Worm (Caenorhabditis elegans) whole organism, late embryonic: ENCODE data around the gene cyp-33B1.

Experiments used
- C08G9.2 ChIP-seq: sonication (generic microtip); optimal IDR thresholded peaks from 2 replicates; lab custom pipeline; 2016; ENCODE audit warnings: mild to moderate bottlenecking, missing genetic modification characterization, moderate library complexity, missing compliant biosample characterization
- F13H6.1 ChIP-seq: sonication (generic microtip); optimal IDR thresholded peaks from 2 replicates; lab custom pipeline; 2016; ENCODE audit warnings: missing genetic modification characterization, missing compliant biosample characterization
- K02D7.2 ChIP-seq: sonication (generic microtip); optimal IDR thresholded peaks from 2 replicates; lab custom pipeline; 2017; ENCODE audit warnings: mild to moderate bottlenecking, missing genetic modification characterization, missing compliant biosample characterization
- ceh-18 ChIP-seq: sonication (generic microtip); optimal IDR thresholded peaks from 2 replicates; lab custom pipeline; 2016; ENCODE audit warnings: missing genetic modification characterization, missing compliant biosample characterization
- ceh-19 ChIP-seq: fragments of 200-800 bp; sonication (Bioruptor generic); optimal IDR thresholded peaks from 2 replicates; lab custom pipeline; 2018; ENCODE audit warnings: mild to moderate bottlenecking, missing genetic modification characterization, missing compliant biosample characterization
- ceh-2 ChIP-seq: sonication (generic microtip); optimal IDR thresholded peaks from 2 replicates; lab custom pipeline; 2016; ENCODE audit warnings: missing genotype, missing genetic modification characterization, missing compliant biosample characterization
- ceh-22 ChIP-seq: sonication (generic microtip); optimal IDR thresholded peaks from 2 replicates; lab custom pipeline; 2017; ENCODE audit warnings: missing biosample characterization, missing genetic modification characterization
- ceh-30 ChIP-seq: fragments of 150-350 bp; optimal IDR thresholded peaks from 2 replicates; lab custom pipeline; 2014; ENCODE audit warnings: missing biosample characterization, missing genetic modification characterization
- ceh-31 ChIP-seq: sonication (generic microtip); optimal IDR thresholded peaks from 2 replicates; lab custom pipeline; 2016; ENCODE audit warnings: missing genetic modification characterization, missing compliant biosample characterization
- ceh-6 ChIP-seq: fragments of 200-800 bp; sonication (Bioruptor generic); optimal IDR thresholded peaks from 2 replicates; lab custom pipeline; 2018; ENCODE audit warnings: mild to moderate bottlenecking, missing genetic modification characterization, missing compliant biosample characterization
- dve-1 ChIP-seq: sonication (generic microtip); optimal IDR thresholded peaks from 2 replicates; lab custom pipeline; 2017; ENCODE audit warnings: antibody characterized with exemption, mild to moderate bottlenecking, missing genetic modification characterization, missing compliant biosample characterization
- elt-2 ChIP-seq: sonication (generic microtip); optimal IDR thresholded peaks from 2 replicates; lab custom pipeline; 2016; ENCODE audit warnings: missing genetic modification reagents, missing genetic modification characterization, missing compliant biosample characterization
- elt-4 ChIP-seq: sonication (generic microtip); optimal IDR thresholded peaks from 2 replicates; lab custom pipeline; 2016; ENCODE audit warnings: missing genetic modification characterization, missing compliant biosample characterization
- ets-4 ChIP-seq: sonication (generic microtip); optimal IDR thresholded peaks from 2 replicates; lab custom pipeline; 2016; ENCODE audit warnings: missing genetic modification characterization, missing compliant biosample characterization
- eyg-1 ChIP-seq: sonication (generic microtip); optimal IDR thresholded peaks from 2 replicates; lab custom pipeline; 2016; ENCODE audit warnings: missing genotype, missing genetic modification characterization, missing compliant biosample characterization
- fax-1 ChIP-seq: sonication (generic microtip); optimal IDR thresholded peaks from 2 replicates; lab custom pipeline; 2016; ENCODE audit warnings: missing genotype, missing genetic modification characterization, missing compliant biosample characterization
- fkh-10 ChIP-seq: fragments of 150-350 bp; optimal IDR thresholded peaks from 2 replicates; lab custom pipeline; 2014; ENCODE audit warnings: missing biosample characterization, missing genetic modification reagents, missing genetic modification characterization
- gmeb-2 ChIP-seq: sonication (generic microtip); optimal IDR thresholded peaks from 2 replicates; lab custom pipeline; 2016; ENCODE audit warnings: missing genetic modification characterization, inconsistent platforms, missing compliant biosample characterization
- hlh-30 ChIP-seq: sonication (generic microtip); optimal IDR thresholded peaks from 2 replicates; lab custom pipeline; 2017; ENCODE audit warnings: antibody characterized with exemption, missing genetic modification characterization, missing compliant biosample characterization; ENCODE audit not compliant: insufficient read depth
- hlh-8 ChIP-seq: sonication (generic microtip); optimal IDR thresholded peaks from 2 replicates; lab custom pipeline; 2016; ENCODE audit warnings: missing genotype, missing genetic modification characterization, missing compliant biosample characterization
- lim-6 ChIP-seq: sonication (generic microtip); optimal IDR thresholded peaks from 2 replicates; lab custom pipeline; 2016; ENCODE audit warnings: missing genetic modification characterization, missing compliant biosample characterization
- mec-3 ChIP-seq: sonication (generic microtip); optimal IDR thresholded peaks from 2 replicates; lab custom pipeline; 2016; ENCODE audit warnings: borderline replicate concordance, missing genetic modification characterization, missing compliant biosample characterization
- nfya-1 ChIP-seq: sonication (generic microtip); optimal IDR thresholded peaks from 2 replicates; lab custom pipeline; 2017; ENCODE audit warnings: missing genetic modification characterization, mild to moderate bottlenecking, missing compliant biosample characterization, antibody characterized with exemption, moderate library complexity
- nhr-11 ChIP-seq: fragments of 150-350 bp; optimal IDR thresholded peaks from 2 replicates; lab custom pipeline; 2014; ENCODE audit warnings: missing biosample characterization, missing genetic modification characterization
- nhr-232 ChIP-seq: sonication (generic microtip); optimal IDR thresholded peaks from 2 replicates; lab custom pipeline; 2016; ENCODE audit warnings: missing genetic modification characterization, missing compliant biosample characterization
- pha-2 ChIP-seq: sonication (generic microtip); optimal IDR thresholded peaks from 2 replicates; lab custom pipeline; 2017; ENCODE audit warnings: mild to moderate bottlenecking, missing genetic modification characterization, missing compliant biosample characterization
- pqm-1 ChIP-seq: sonication (generic microtip); optimal IDR thresholded peaks from 2 replicates; lab custom pipeline; 2016; ENCODE audit warnings: missing genetic modification characterization, missing compliant biosample characterization
- pros-1 ChIP-seq: fragments of 150-350 bp; optimal IDR thresholded peaks from 2 replicates; lab custom pipeline; 2014; ENCODE audit warnings: missing biosample characterization, missing genetic modification reagents, missing genetic modification characterization
- rnt-1 ChIP-seq: sonication (generic microtip); optimal IDR thresholded peaks from 2 replicates; lab custom pipeline; 2016; ENCODE audit warnings: missing genetic modification characterization, missing compliant biosample characterization
- sox-2 ChIP-seq: fragments of 200-800 bp; sonication (Bioruptor generic); IDR thresholded peaks from 2 replicates; pipeline ENCODE4 v1.3.6; 2022; ENCODE audit warnings: missing genetic modification reagents, missing genetic modification characterization, missing compliant biosample characterization
- syd-9 ChIP-seq: sonication (generic microtip); optimal IDR thresholded peaks from 2 replicates; lab custom pipeline; 2016; ENCODE audit warnings: mild to moderate bottlenecking, missing genetic modification characterization, moderate library complexity, missing compliant biosample characterization
- tbx-2 ChIP-seq: sonication (generic microtip); optimal IDR thresholded peaks from 2 replicates; lab custom pipeline; 2016; ENCODE audit warnings: missing genetic modification characterization, missing compliant biosample characterization
- ttx-3 ChIP-seq: sonication (generic microtip); optimal IDR thresholded peaks from 2 replicates; lab custom pipeline; 2016; ENCODE audit warnings: missing genetic modification reagents, missing genetic modification characterization, missing compliant biosample characterization
- unc-42 ChIP-seq: sonication (generic microtip); optimal IDR thresholded peaks from 2 replicates; lab custom pipeline; 2016; ENCODE audit warnings: missing genotype, missing genetic modification characterization, missing compliant biosample characterization
- unc-86 ChIP-seq: sonication (generic microtip); optimal IDR thresholded peaks from 2 replicates; lab custom pipeline; 2016; ENCODE audit warnings: missing genetic modification characterization, missing compliant biosample characterization
- zip-5 ChIP-seq: sonication (generic microtip); optimal IDR thresholded peaks from 2 replicates; lab custom pipeline; 2016; ENCODE audit warnings: missing genetic modification characterization, missing compliant biosample characterization
- ztf-16 ChIP-seq: sonication (generic microtip); optimal IDR thresholded peaks from 2 replicates; lab custom pipeline; 2017; ENCODE audit warnings: missing genetic modification characterization, missing compliant biosample characterization

cyp-33B1 gene

ce11 chrV:9015540-9015939 lies 25.6 kb upstream of the cyp-33B1 start, which contains the start of gene srt-18:
Gene srt-18, minus strand, starts transcription at chrV:9015640.
- no peak for TF ChIP-seq pha-2 (tag; lab: Kevin White, UChicago)
- TF ChIP-seq unc-86 = no peak
- no peak for TF ChIP-seq fax-1 (tag; lab: Kevin White, UChicago)
- TF ChIP-seq ttx-3 (tag; lab: Kevin White, UChicago) = no peak

DNA sequence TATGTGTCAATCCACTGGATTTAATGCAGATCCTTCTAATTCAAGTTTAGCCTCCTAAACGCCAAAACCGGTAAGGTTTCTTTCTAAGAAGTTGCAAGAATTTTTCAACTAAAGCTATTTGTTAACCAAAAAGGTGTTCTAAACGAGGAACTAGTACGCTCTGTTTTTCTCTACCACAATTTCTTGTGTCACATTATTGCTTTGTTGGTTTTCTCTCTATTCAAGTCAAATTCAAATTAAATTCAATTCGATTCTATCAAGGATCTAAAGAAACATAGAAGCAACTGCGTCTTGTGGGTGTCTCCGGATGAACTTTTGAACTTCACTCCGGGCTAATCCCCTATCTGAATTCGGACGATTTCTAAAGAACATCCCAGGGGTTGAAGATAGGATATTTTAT lies 24.7 kb upstream of the cyp-33B1 start, which contains the start of gene oac-40:
TSS of gene oac-40 (plus strand) at position 301 of the 400 bp plus-strand sequence.
- no peak for TF ChIP-seq F13H6.1 (tag; lab: Kevin White, UChicago)
- TF ChIP-seq eyg-1 (tag; lab: Kevin White, UChicago) = no peak
- no peak for TF ChIP-seq nhr-232 (tag; lab: Kevin White, UChicago)
- TF ChIP-seq K02D7.2 (tag; lab: Kevin White, UChicago) = no peak
- no peak for TF ChIP-seq tbx-2
- TF ChIP-seq ztf-16 (tag; lab: Kevin White, UChicago) = no peak
- TF ChIP-seq gmeb-2 (tag; lab: Kevin White, UChicago) = no peak
- no peak for TF ChIP-seq rnt-1
- TF ChIP-seq hlh-30 (tag; lab: Kevin White, UChicago) = no peak
- no peak for TF ChIP-seq unc-42 (tag; lab: Kevin White, UChicago)
- no peak for TF ChIP-seq ttx-3 (tag; lab: Kevin White, UChicago)
- no peak for TF ChIP-seq ceh-31 (tag; lab: Kevin White, UChicago)
- TF ChIP-seq nhr-11 (tag; lab: Kevin White, UChicago) = no peak
- no peak for TF ChIP-seq zip-5 (tag; lab: Kevin White, UChicago)
- TF ChIP-seq sox-2 (GFP tag; lab: Robert Waterston, UW) = no peak
- no peak for TF ChIP-seq ceh-6

DNA sequence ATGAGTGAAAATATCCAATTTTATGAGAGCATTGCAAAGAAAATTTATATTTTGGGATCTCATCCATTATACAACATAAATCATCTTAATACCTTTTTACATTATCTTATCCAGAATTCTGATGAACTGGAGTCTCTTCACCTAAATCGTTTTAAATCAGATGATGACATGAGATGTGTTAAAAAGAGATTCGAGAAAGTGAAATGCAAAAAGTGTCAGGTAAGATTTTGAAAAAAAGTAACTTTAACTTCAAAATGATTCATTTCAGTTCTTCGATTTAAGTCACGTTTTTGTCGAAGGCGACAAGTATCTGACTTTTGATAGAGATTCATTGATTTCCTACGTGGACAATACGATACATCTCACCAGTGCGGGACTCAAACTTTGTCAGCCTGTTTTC lies 22.3 kb upstream of the cyp-33B1 start:
- no peak for TF ChIP-seq mec-3
- no peak for TF ChIP-seq unc-42 (tag; lab: Kevin White, UChicago)
- TF ChIP-seq C08G9.2 (tag; lab: Kevin White, UChicago) = no peak
- no peak for TF ChIP-seq pros-1 (tag; lab: Kevin White, UChicago)
- no peak for TF ChIP-seq dve-1 (tag; lab: Kevin White, UChicago)
- no peak for TF ChIP-seq elt-2
- TF ChIP-seq ttx-3 (tag; lab: Kevin White, UChicago) = no peak
- no peak for TF ChIP-seq hlh-8 (tag; lab: Kevin White, UChicago)
- TF ChIP-seq ceh-19 (GFP tag; lab: Kevin White, UChicago) = no peak
- TF ChIP-seq nhr-232 (tag; lab: Kevin White, UChicago) = no peak
- TF ChIP-seq ets-4 (tag; lab: Kevin White, UChicago) = no peak
- TF ChIP-seq fkh-10 (GFP tag; lab: Kevin White, UChicago) = no peak
- no peak for TF ChIP-seq ceh-2 (tag; lab: Kevin White, UChicago)
- TF ChIP-seq hlh-30 (tag; lab: Kevin White, UChicago) = no peak
- TF ChIP-seq eyg-1 (tag; lab: Kevin White, UChicago) = no peak
- no peak for TF ChIP-seq ceh-22 (tag; lab: Kevin White, UChicago)
- no peak for TF ChIP-seq lim-6

DNA sequence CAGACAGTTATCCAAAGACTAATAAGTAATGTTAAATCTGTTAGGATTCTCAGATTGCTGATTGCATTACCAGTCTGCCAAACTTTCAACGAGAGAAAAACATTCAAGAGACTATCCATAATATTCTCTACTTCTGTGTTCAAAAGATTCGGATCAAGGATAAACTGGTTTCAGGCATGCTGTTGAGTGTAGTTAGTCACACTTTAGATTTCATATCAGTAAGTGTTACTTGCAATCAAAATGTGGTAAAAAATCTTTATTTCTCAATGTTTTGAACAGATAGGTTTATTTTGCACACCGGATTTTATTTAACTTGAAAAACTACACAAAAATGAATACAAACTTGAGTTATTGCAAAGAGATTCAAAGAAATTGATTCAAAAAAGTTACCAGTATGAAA lies 19.1 kb upstream of the cyp-33B1 start, which contains the start of gene oac-41:
TSS of gene oac-41 (minus strand) at position 101 of the 400 bp plus-strand sequence.
- TF ChIP-seq elt-4 (tag; lab: Kevin White, UChicago) (no peak), pqm-1 (tag; lab: Kevin White, UChicago) (no peak), ceh-22 (tag; lab: Kevin White, UChicago) (no peak), K02D7.2 (tag; lab: Kevin White, UChicago) (no peak), syd-9 (tag; lab: Kevin White, UChicago) (no peak), ets-4 (tag; lab: Kevin White, UChicago) (no peak), unc-42 (tag; lab: Kevin White, UChicago) (no peak), F13H6.1 (tag; lab: Kevin White, UChicago) (no peak), ceh-30 (tag; lab: Kevin White, UChicago) (no peak), ceh-31 (tag; lab: Kevin White, UChicago) (no peak), ceh-18 (tag; lab: Kevin White, UChicago) (no peak), sox-2 (GFP tag; lab: Robert Waterston, UW) (no peak), nfya-1 (tag; lab: Kevin White, UChicago) (no peak)
- TF ChIP-seq, all 69 proteins: peak for 0
